Fruit fly (Drosophila melanogaster) whole organism, embryonic: ENCODE data around the gene CG31551.

Source experiments
- Ada2b ChIP-seq: fragments of 200-800 bp; sonication (Bioruptor generic); IDR thresholded peaks from 2 replicates; pipeline ENCODE4 v1.3.6; 2022; ENCODE audit warnings: missing biosample characterization, missing genetic modification characterization
- Atf-2 ChIP-seq: fragments of 200-800 bp; sonication (Bioruptor generic); optimal IDR thresholded peaks from 2 replicates; lab custom pipeline; 2016; ENCODE audit warnings: missing biosample characterization, missing genetic modification characterization
- CG1024 ChIP-seq: fragments of 200-800 bp; sonication (Bioruptor generic); IDR thresholded peaks from 2 replicates; pipeline ENCODE4 v1.3.6; 2022; ENCODE audit warnings: missing biosample characterization, missing genetic modification characterization
- CG11085 ChIP-seq: fragments of 200-800 bp; sonication (Bioruptor generic); IDR thresholded peaks from 2 replicates; pipeline ENCODE4 v1.3.6; 2022; ENCODE audit warnings: missing biosample characterization, missing genetic modification characterization
- CG12236 ChIP-seq: fragments of 200-800 bp; sonication (Bioruptor generic); optimal IDR thresholded peaks from 2 replicates; lab custom pipeline; 2016; ENCODE audit warnings: missing biosample characterization, missing genetic modification characterization
- CG12391 ChIP-seq: fragments of 200-800 bp; sonication (Bioruptor generic); optimal IDR thresholded peaks from 3 replicates; lab custom pipeline; 2018; ENCODE audit warnings: missing biosample characterization, mild to moderate bottlenecking, missing genetic modification characterization, moderate library complexity
- CG13624 ChIP-seq: fragments of 200-800 bp; sonication (Bioruptor generic); optimal IDR thresholded peaks from 2 replicates; lab custom pipeline; 2016; ENCODE audit warnings: missing biosample characterization, missing genetic modification characterization
- CG14667 ChIP-seq: fragments of 200-800 bp; sonication (Bioruptor generic); IDR thresholded peaks from 2 replicates; pipeline ENCODE4 v1.3.6; 2022; ENCODE audit warnings: missing biosample characterization, missing genetic modification characterization
- CG15073 ChIP-seq: fragments of 200-800 bp; sonication (Bioruptor generic); optimal IDR thresholded peaks from 2 replicates; lab custom pipeline; 2016; ENCODE audit warnings: missing biosample characterization, missing genetic modification characterization
- CG1603 ChIP-seq: fragments of 200-800 bp; sonication (Bioruptor generic); optimal IDR thresholded peaks from 2 replicates; lab custom pipeline; 2019; ENCODE audit warnings: missing biosample characterization, mild to moderate bottlenecking, missing genetic modification characterization, moderate library complexity
- CG17361 ChIP-seq: fragments of 200-800 bp; sonication (Bioruptor generic); IDR thresholded peaks from 3 replicates; pipeline ENCODE4 v1.3.6; 2022; ENCODE audit warnings: missing biosample characterization, missing genetic modification characterization
- CG18262 ChIP-seq: fragments of 200-800 bp; optimal IDR thresholded peaks from 3 replicates; lab custom pipeline; 2019; ENCODE audit warnings: missing biosample characterization, mild to moderate bottlenecking, missing genetic modification characterization, moderate library complexity
- CG2202 ChIP-seq: fragments of 200-800 bp; sonication (Bioruptor generic); optimal IDR thresholded peaks from 2 replicates; lab custom pipeline; 2018; ENCODE audit warnings: missing biosample characterization, mild to moderate bottlenecking, missing genetic modification characterization
- CG2712 ChIP-seq: fragments of 200-800 bp; optimal IDR thresholded peaks from 3 replicates; lab custom pipeline; 2019; ENCODE audit warnings: missing biosample characterization, mild to moderate bottlenecking, missing genetic modification characterization, moderate library complexity
- CG32772 ChIP-seq: fragments of 200-800 bp; sonication (Bioruptor generic); IDR thresholded peaks from 2 replicates; pipeline ENCODE4 v1.3.6; 2022; ENCODE audit warnings: missing biosample characterization, missing genetic modification characterization
- CG34224 ChIP-seq: fragments of 200-800 bp; sonication (Bioruptor generic); IDR thresholded peaks from 3 replicates; pipeline ENCODE4 v1.3.6; 2022; ENCODE audit warnings: missing biosample characterization, missing genetic modification characterization; ENCODE audit not compliant: partially characterized antibody
- CG9215 ChIP-seq: fragments of 200-800 bp; sonication (Bioruptor generic); IDR thresholded peaks from 2 replicates; pipeline ENCODE4 v1.3.6; 2022; ENCODE audit warnings: missing biosample characterization, missing genetic modification characterization
- Gug ChIP-seq: fragments of 200-800 bp; sonication (Bioruptor generic); IDR thresholded peaks from 4 replicates; pipeline ENCODE4 v1.3.6; 2022; ENCODE audit warnings: missing biosample characterization, missing genetic modification characterization
- Mes4 ChIP-seq: fragments of 200-800 bp; sonication (Bioruptor generic); optimal IDR thresholded peaks from 2 replicates; lab custom pipeline; 2016; ENCODE audit warnings: missing biosample characterization, missing genetic modification characterization
- Mrtf ChIP-seq: fragments of 200-800 bp; sonication (Bioruptor generic); IDR thresholded peaks from 3 replicates; pipeline ENCODE4 v1.3.6; 2022; ENCODE audit warnings: missing biosample characterization, missing genetic modification characterization
- Sox102F ChIP-seq: fragments of 200-800 bp; sonication (Bioruptor generic); optimal IDR thresholded peaks from 2 replicates; lab custom pipeline; 2018; ENCODE audit warnings: missing biosample characterization, mild to moderate bottlenecking, missing genetic modification characterization, moderate library complexity
- amos ChIP-seq: fragments of 200-800 bp; sonication (Bioruptor generic); IDR thresholded peaks from 2 replicates; pipeline ENCODE4 v1.3.6; 2022; ENCODE audit warnings: missing biosample characterization, missing genetic modification characterization; ENCODE audit not compliant: partially characterized antibody
- caup ChIP-seq: fragments of 200-800 bp; sonication (Bioruptor generic); optimal IDR thresholded peaks from 3 replicates; lab custom pipeline; 2017; ENCODE audit warnings: missing biosample characterization, mild to moderate bottlenecking, missing genetic modification characterization, moderate library complexity; ENCODE audit not compliant: severe bottlenecking
- crp ChIP-seq, 2 experiments: fragments of 200-800 bp; sonication (Bioruptor generic); optimal IDR thresholded peaks; 2 replicates in 1 of 2; 3 replicates in 1 of 2; lab custom pipeline; 2017; ENCODE audit warnings: missing biosample characterization in 2 of 2, missing genetic modification characterization in 2 of 2, mild to moderate bottlenecking in 1 of 2, moderate library complexity in 1 of 2
- dmrt99B ChIP-seq: fragments of 200-800 bp; sonication (Bioruptor generic); optimal IDR thresholded peaks from 2 replicates; lab custom pipeline; 2018; ENCODE audit warnings: missing biosample characterization, mild to moderate bottlenecking, missing genetic modification characterization, moderate library complexity
- en ChIP-seq: fragments of 200-800 bp; sonication (Bioruptor generic); optimal IDR thresholded peaks from 2 replicates; lab custom pipeline; 2016; ENCODE audit warnings: missing biosample characterization, missing genetic modification characterization
- eyg ChIP-seq: fragments of 200-800 bp; sonication (Bioruptor generic); optimal IDR thresholded peaks from 3 replicates; lab custom pipeline; 2016; ENCODE audit warnings: missing biosample characterization, missing genetic modification characterization
- fd102C ChIP-seq: fragments of 200-800 bp; sonication (Bioruptor generic); optimal IDR thresholded peaks from 2 replicates; lab custom pipeline; 2018; ENCODE audit warnings: missing biosample characterization, mild to moderate bottlenecking, missing genetic modification characterization, moderate library complexity
- grn ChIP-seq: fragments of 200-800 bp; sonication (Bioruptor generic); optimal IDR thresholded peaks from 3 replicates; lab custom pipeline; 2017; ENCODE audit warnings: missing biosample characterization, missing genetic modification characterization
- inv ChIP-seq: fragments of 200-800 bp; sonication (Bioruptor generic); IDR thresholded peaks from 2 replicates; pipeline ENCODE4 v1.3.6; 2022; ENCODE audit warnings: missing biosample characterization, missing genetic modification characterization; ENCODE audit not compliant: partially characterized antibody
- lola ChIP-seq, 3 experiments: fragments of >200 bp in 2 of 3; fragments of 200-800 bp in 1 of 3; sonication (Bioruptor generic) in 1 of 3; optimal IDR thresholded peaks; 2 replicates each; lab custom pipeline; 2017 to 2019; ENCODE audit warnings: missing biosample characterization in 3 of 3, missing genetic modification characterization in 3 of 3, mild to moderate bottlenecking in 1 of 3, moderate library complexity in 1 of 3
- nom ChIP-seq: fragments of 200-800 bp; sonication (Bioruptor generic); optimal IDR thresholded peaks from 2 replicates; lab custom pipeline; 2017; ENCODE audit warnings: missing biosample characterization, missing genetic modification characterization, mild to moderate bottlenecking, moderate library complexity, missing genetic modification reagents
- pan ChIP-seq, 4 experiments: fragments of >200 bp in 3 of 4; fragments of 200-800 bp in 1 of 4; sonication (Bioruptor generic) in 1 of 4; optimal IDR thresholded peaks in 3 of 4; IDR thresholded peaks in 1 of 4; 2 replicates each; pipeline versions ENCODE4 v1.3.6 to Lab custom; 2017 to 2022; ENCODE audit warnings: missing biosample characterization in 2 of 4, missing genetic modification characterization in 2 of 4, mixed read lengths in 1 of 4
- pfk ChIP-seq: fragments of 200-800 bp; sonication (Bioruptor generic); optimal IDR thresholded peaks from 2 replicates; lab custom pipeline; 2018; ENCODE audit warnings: missing biosample characterization, mild to moderate bottlenecking, missing genetic modification characterization, moderate library complexity
- phol ChIP-seq: fragments of 200-800 bp; sonication (Bioruptor generic); optimal IDR thresholded peaks from 3 replicates; lab custom pipeline; 2018; ENCODE audit warnings: missing biosample characterization, mild to moderate bottlenecking, missing genetic modification characterization, moderate library complexity
- pnt ChIP-seq: fragments of 200-800 bp; sonication (Bioruptor generic); optimal IDR thresholded peaks from 3 replicates; lab custom pipeline; 2016; ENCODE audit warnings: missing biosample characterization, missing genetic modification characterization
- repo ChIP-seq: fragments of 200-800 bp; sonication (Bioruptor generic); optimal IDR thresholded peaks from 2 replicates; lab custom pipeline; 2016; ENCODE audit warnings: missing biosample characterization, missing genetic modification characterization
- scrt ChIP-seq: fragments of 200-800 bp; sonication (Bioruptor generic); optimal IDR thresholded peaks from 2 replicates; lab custom pipeline; 2018; ENCODE audit warnings: missing biosample characterization, mild to moderate bottlenecking, missing genetic modification characterization, moderate library complexity
- sisA ChIP-seq: fragments of 200-800 bp; sonication (Bioruptor generic); IDR thresholded peaks from 2 replicates; pipeline ENCODE4 v1.3.6; 2022; ENCODE audit warnings: missing biosample characterization, missing genetic modification characterization
- sob ChIP-seq: fragments of 200-800 bp; sonication (Bioruptor generic); IDR thresholded peaks from 2 replicates; pipeline ENCODE4 v1.3.6; 2022; ENCODE audit warnings: missing biosample characterization, missing genetic modification characterization
- sqz ChIP-seq: fragments of 200-800 bp; sonication (Bioruptor generic); optimal IDR thresholded peaks from 3 replicates; lab custom pipeline; 2018; ENCODE audit warnings: missing biosample characterization, mild to moderate bottlenecking, missing genetic modification characterization
- ssp ChIP-seq: fragments of 200-800 bp; sonication (Bioruptor generic); IDR thresholded peaks from 2 replicates; pipeline ENCODE4 v1.3.6; 2022; ENCODE audit warnings: missing biosample characterization, missing genetic modification characterization
- stc ChIP-seq: fragments of 200-800 bp; sonication (Bioruptor generic); IDR thresholded peaks from 2 replicates; pipeline ENCODE4 v1.3.6; 2022; ENCODE audit warnings: missing biosample characterization, missing genetic modification characterization
- tio ChIP-seq: fragments of 200-800 bp; sonication (Bioruptor generic); optimal IDR thresholded peaks from 2 replicates; lab custom pipeline; 2017; ENCODE audit warnings: missing biosample characterization, missing genetic modification characterization, inconsistent platforms
- toy ChIP-seq: fragments of 200-800 bp; sonication (Bioruptor generic); IDR thresholded peaks from 2 replicates; pipeline ENCODE4 v1.3.6; 2022; ENCODE audit warnings: missing biosample characterization, missing genetic modification characterization
- trem ChIP-seq: fragments of 200-800 bp; optimal IDR thresholded peaks from 3 replicates; lab custom pipeline; 2019; ENCODE audit warnings: missing biosample characterization, mild to moderate bottlenecking, missing genetic modification characterization, moderate library complexity
- z ChIP-seq: fragments of 200-800 bp; sonication (Bioruptor generic); IDR thresholded peaks from 3 replicates; pipeline ENCODE4 v1.3.6; 2022; ENCODE audit warnings: missing biosample characterization, missing genetic modification characterization
- zf30C ChIP-seq: fragments of 200-800 bp; sonication (Bioruptor generic); optimal IDR thresholded peaks from 3 replicates; lab custom pipeline; 2018; ENCODE audit warnings: missing biosample characterization, mild to moderate bottlenecking, missing genetic modification characterization

CG31551 gene

dm6 chr3R:5620387-5620956 lies 7.2 kb upstream of the CG31551 start (continued):
- TF ChIP-seq repo (GFP tag; lab: Kevin White, UChicago) (peak; percentile 46), sqz (peak; percentile 42), dmrt99B (tag; lab: Kevin White, UChicago) (peak; percentile 84), amos (GFP tag; lab: Robert Waterston, UW) (no peak), nom (GFP tag; lab: Kevin White, UChicago) (no peak), sob (GFP tag; lab: Robert Waterston, UW) (peak; percentile 37; the same call in 1 of the 2 replicates), crp (GFP tag; optimal IDR thresholded peaks at IDR 0.05; lab: Kevin White, UChicago) (peak in 1 of 2 experiments; percentile 20), Mes4 (GFP tag; lab: Kevin White, UChicago) (peak; percentile 70), pnt (GFP tag; lab: Kevin White, UChicago) (peak; percentile 38), CG2712 (tag; lab: Kevin White, UChicago) (peak; percentile 71), CG1603 (tag; lab: Kevin White, UChicago) (peak; percentile 71), phol (peak; percentile 71), Ada2b (GFP tag; lab: Robert Waterston, UW) (0 out of 2 replicates have a peak, but pooled peaks have one; percentile 46), fd102C (GFP tag; lab: Kevin White, UChicago) (no peak), CG1024 (GFP tag; lab: Robert Waterston, UW) (peak; percentile 69), CG11085 (GFP tag; lab: Robert Waterston, UW) (peak; percentile 48; the same call in 1 of the 2 replicates), Sox102F (GFP tag; lab: Kevin White, UChicago) (peak; percentile 73), scrt (GFP tag; lab: Kevin White, UChicago) (peak; percentile 48), pfk (no peak), Atf-2 (GFP tag; lab: Kevin White, UChicago) (peak; percentile 50), trem (peak; percentile 12), CG9215 (GFP tag; lab: Robert Waterston, UW) (no peak), tio (peak; percentile 77), inv (no peak), CG17361 (peak; percentile 88), grn (GFP tag; lab: Kevin White, UChicago) (peak; percentile 95), en (GFP tag; lab: Kevin White, UChicago) (peak; percentile 49), toy (GFP tag; lab: Robert Waterston, UW) (no peak), z (GFP tag; lab: Robert Waterston, UW) (no peak), CG12391 (tag; lab: Kevin White, UChicago) (peak; percentile 73), CG13624 (GFP tag; lab: Kevin White, UChicago) (peak; percentile 55), eyg (no peak), CG18262 (tag; lab: Kevin White, UChicago) (peak; percentile 79), lola (GFP tag; optimal IDR thresholded peaks at IDR 0.05; lab: Kevin White, UChicago) (peak in 1 of 3 experiments; percentile 67), CG34224 (GFP tag; lab: Robert Waterston, UW) (no peak), CG32772 (peak; percentile 32; the same call in 1 of the 2 replicates), CG14667 (GFP tag; lab: Robert Waterston, UW) (peak; percentile 64), CG2202 (tag; lab: Kevin White, UChicago) (peak; percentile 27), CG12236 (peak; percentile 56), Mrtf (GFP tag; lab: Robert Waterston, UW) (peak; percentile 65), ssp (GFP tag; lab: Robert Waterston, UW) (no peak), Gug (GFP tag; lab: Robert Waterston, UW) (peak; percentile 42; the same call in 2 of the 4 replicates), zf30C (GFP tag; lab: Kevin White, UChicago) (peak; percentile 34), caup (peak; percentile 51), pan (optimal IDR thresholded peaks at IDR 0.05; lab: Kevin White, UChicago) (no peak), pan (GFP tag; optimal IDR thresholded peaks at IDR 0.05 in 1 of 2, IDR thresholded peaks at IDR 0.05 in 1 of 2) (peak in 1 of 2 experiments; percentile 68), sisA (GFP tag; lab: Robert Waterston, UW) (peak; percentile 78), stc (GFP tag; lab: Robert Waterston, UW) (peak; percentile 48; the same call in 1 of the 2 replicates), CG15073 (GFP tag; lab: Kevin White, UChicago) (peak; percentile 8)
